Worm (Caenorhabditis elegans) whole organism, L3 larva: ENCODE data around the gene mnp-1.

Experiments used
- R02D3.7 ChIP-seq: fragments of 150-350 bp; optimal IDR thresholded peaks from 2 replicates; lab custom pipeline; 2014; ENCODE audit warnings: missing biosample characterization, missing genetic modification characterization
- aly-2 ChIP-seq: fragments of 150-350 bp; optimal IDR thresholded peaks from 2 replicates; lab custom pipeline; 2014; ENCODE audit warnings: missing biosample characterization, missing genetic modification characterization
- ceh-9 ChIP-seq: sonication (generic microtip); optimal IDR thresholded peaks from 2 replicates; lab custom pipeline; 2018; ENCODE audit warnings: missing biosample characterization, missing genetic modification characterization
- elt-3 ChIP-seq, 3 experiments: fragments of 150-350 bp in 1 of 3; sonication (generic microtip) in 2 of 3; optimal IDR thresholded peaks; 2 replicates in 2 of 3; 4 replicates in 1 of 3; lab custom pipeline; 2014 to 2017; ENCODE audit warnings: missing biosample characterization in 3 of 3, missing genetic modification characterization in 3 of 3
- jun-1 ChIP-seq: fragments of 150-350 bp; optimal IDR thresholded peaks from 2 replicates; lab custom pipeline; 2014; ENCODE audit warnings: missing biosample characterization, missing genetic modification reagents, missing genetic modification characterization
- lin-15B ChIP-seq: fragments of 150-350 bp; optimal IDR thresholded peaks from 2 replicates; lab custom pipeline; 2014; ENCODE audit warnings: missing biosample characterization, missing genetic modification characterization
- nhr-11 ChIP-seq: fragments of 150-350 bp; optimal IDR thresholded peaks from 2 replicates; lab custom pipeline; 2014; ENCODE audit warnings: missing biosample characterization, missing genetic modification characterization
- nhr-12 ChIP-seq: fragments of 150-350 bp; optimal IDR thresholded peaks from 2 replicates; lab custom pipeline; 2014; ENCODE audit warnings: missing biosample characterization, missing genetic modification characterization
- nhr-28 ChIP-seq: fragments of 150-350 bp; optimal IDR thresholded peaks from 2 replicates; lab custom pipeline; 2014; ENCODE audit warnings: missing biosample characterization, missing genetic modification characterization
- skn-1 ChIP-seq: fragments of 150-350 bp; optimal IDR thresholded peaks from 2 replicates; lab custom pipeline; 2014; ENCODE audit warnings: missing biosample characterization, missing genetic modification characterization
- snpc-4 ChIP-seq: fragments of 150-350 bp; optimal IDR thresholded peaks from 2 replicates; lab custom pipeline; 2014; ENCODE audit warnings: missing biosample characterization, missing genetic modification characterization

ce11 chrIII:4412108-4413009 is 56.0 kb downstream of the mnp-1 start:
- TF ChIP-seq ceh-9 (tag; lab: Kevin White, UChicago) (no peak), R02D3.7 (tag; lab: Kevin White, UChicago) (no peak), aly-2 (no peak), lin-15B (tag; lab: Kevin White, UChicago) (peak; percentile 8), nhr-12 (tag; lab: Kevin White, UChicago) (no peak), nhr-11 (no peak), nhr-28 (no peak), skn-1 (tag; lab: Kevin White, UChicago) (no peak), jun-1 (tag; lab: Kevin White, UChicago) (peak; percentile 22), elt-3 (tag; optimal IDR thresholded peaks at IDR 0.05; lab: Kevin White, UChicago) (no peak), snpc-4 (tag; lab: Kevin White, UChicago) (peak; percentile 72)
